Fruit fly (Drosophila melanogaster) whole organism, wandering third instar larva: ENCODE data around the gene ArfGAP1.
A peak's percentile ranks its signal among the peaks of the same experiment; 100 is the strongest.

Source experiments
- Hr78 ChIP-seq: fragments of >200 bp; optimal IDR thresholded peaks from 2 replicates; lab custom pipeline; 2017; ENCODE audit warnings: missing biosample characterization, missing genetic modification characterization
- Jra ChIP-seq: sonication (Bioruptor generic); optimal IDR thresholded peaks from 2 replicates; lab custom pipeline; 2016; ENCODE audit warnings: missing biosample characterization, missing genetic modification characterization
- Myc ChIP-seq: fragments of >200 bp; optimal IDR thresholded peaks from 2 replicates; lab custom pipeline; 2017
- Sp1 ChIP-seq: fragments of 200-800 bp; sonication (Bioruptor generic); optimal IDR thresholded peaks from 3 replicates; lab custom pipeline; 2019; ENCODE audit warnings: missing biosample characterization, mild to moderate bottlenecking, missing genetic modification characterization, moderate library complexity
- dl ChIP-seq, 2 experiments: fragments of 175-275, 200-275 bp in 1 of 2; fragments of 200-275 bp in 1 of 2; sonication (Bioruptor generic); optimal IDR thresholded peaks; lab custom pipeline; 2018; ENCODE audit warnings: mild to moderate bottlenecking in 2 of 2, missing biosample characterization in 2 of 2, missing genetic modification characterization in 2 of 2, moderate library complexity in 2 of 2; ENCODE audit not compliant: partially characterized antibody in 2 of 2, insufficient read depth in 1 of 2
- foxo ChIP-seq, 2 experiments: fragments of 200-800 bp; sonication (Bioruptor generic); optimal IDR thresholded peaks; 2 replicates in 1 of 2; 3 replicates in 1 of 2; lab custom pipeline; 2016 to 2017; ENCODE audit warnings: missing biosample characterization in 2 of 2, missing genetic modification characterization in 2 of 2
- fru ChIP-seq: fragments of 200-800 bp; sonication (Bioruptor generic); optimal IDR thresholded peaks from 3 replicates; lab custom pipeline; 2016; ENCODE audit warnings: missing biosample characterization, mild to moderate bottlenecking, missing genetic modification characterization
- jim ChIP-seq: fragments of 175-275, 200-325 bp; sonication (Bioruptor generic); optimal IDR thresholded peaks from 2 replicates; lab custom pipeline; 2016; ENCODE audit warnings: missing biosample characterization, mild to moderate bottlenecking, missing genetic modification characterization
- lola ChIP-seq: fragments of >200 bp; optimal IDR thresholded peaks from 2 replicates; lab custom pipeline; 2017; ENCODE audit warnings: missing biosample characterization, missing genetic modification characterization
- pan ChIP-seq: fragments of >200 bp; optimal IDR thresholded peaks from 2 replicates; lab custom pipeline; 2017
- psq ChIP-seq: fragments of 200-800 bp; sonication (Bioruptor generic); optimal IDR thresholded peaks from 3 replicates; lab custom pipeline; 2017; ENCODE audit warnings: missing biosample characterization, mild to moderate bottlenecking, missing genetic modification characterization, moderate library complexity
- sv ChIP-seq: fragments of 200-800 bp; sonication (Bioruptor generic); optimal IDR thresholded peaks from 3 replicates; lab custom pipeline; 2016; ENCODE audit warnings: missing biosample characterization, missing genetic modification characterization

- TF ChIP-seq lola (GFP tag; lab: Kevin White, UChicago) (no peak), fru (GFP tag; lab: Kevin White, UChicago) (peak; percentile 61), Sp1 (peak; percentile 29), psq (no peak), foxo (GFP tag; optimal IDR thresholded peaks at IDR 0.05; lab: Kevin White, UChicago) (peak in 1 of 2 experiments; percentile 60), dl (GFP tag; optimal IDR thresholded peaks at IDR 0.05; lab: Kevin White, UChicago; ENCODE audit: insufficient read depth in 1 of 2, partially characterized antibody in 2 of 2) (no peak), sv (GFP tag; lab: Kevin White, UChicago) (no peak), jim (GFP tag; lab: Kevin White, UChicago) (no peak), Myc (lab: Kevin White, UChicago) (no peak), pan (lab: Kevin White, UChicago) (no peak), Jra (no peak), Hr78 (no peak)
Observed at dm6 chr3L:12420437-12420836, 3.1 kb upstream of the ArfGAP1 start.
